Worm (Caenorhabditis elegans) whole organism, mixed stage, embryonic: ENCODE results near the gene coq-8.

Experiments
- M03D4.4 ChIP-seq: sonication (generic microtip); optimal IDR thresholded peaks from 2 replicates; lab custom pipeline; 2017; ENCODE audit warnings: mild to moderate bottlenecking, missing genetic modification characterization, missing compliant biosample characterization
- blmp-1 ChIP-seq: fragments of 150-350 bp; optimal IDR thresholded peaks from 2 replicates; lab custom pipeline; 2014; ENCODE audit warnings: missing biosample characterization, missing genetic modification characterization
- ceh-43 ChIP-seq: fragments of 200-800 bp; sonication (Bioruptor generic); optimal IDR thresholded peaks from 2 replicates; lab custom pipeline; 2018; ENCODE audit warnings: mild to moderate bottlenecking, missing genetic modification characterization, moderate library complexity, missing compliant biosample characterization
- ceh-83 ChIP-seq: fragments of 200-800 bp; sonication (Bioruptor generic); optimal IDR thresholded peaks from 2 replicates; lab custom pipeline; 2018; ENCODE audit warnings: mild to moderate bottlenecking, missing genetic modification characterization, missing compliant biosample characterization
- ces-1 ChIP-seq: fragments of 150-350 bp; optimal IDR thresholded peaks from 2 replicates; lab custom pipeline; 2014; ENCODE audit warnings: missing biosample characterization, missing genetic modification reagents, missing genetic modification characterization
- cnd-1 ChIP-seq: fragments of 200-800 bp; sonication (Bioruptor generic); optimal IDR thresholded peaks from 2 replicates; lab custom pipeline; 2018; ENCODE audit warnings: mild to moderate bottlenecking, missing genetic modification characterization, missing compliant biosample characterization
- drap-1 ChIP-seq: fragments of 200-800 bp; sonication (Bioruptor generic); optimal IDR thresholded peaks from 3 replicates; lab custom pipeline; 2018; ENCODE audit warnings: mild to moderate bottlenecking, missing genetic modification characterization, missing compliant biosample characterization
- elt-1 ChIP-seq: sonication (generic microtip); optimal IDR thresholded peaks from 2 replicates; lab custom pipeline; 2017; ENCODE audit warnings: missing genetic modification characterization, mild to moderate bottlenecking, missing compliant biosample characterization, antibody characterized with exemption, moderate library complexity, borderline replicate concordance; ENCODE audit not compliant: insufficient read depth
- elt-3 ChIP-seq: fragments of 150-350 bp; optimal IDR thresholded peaks from 2 replicates; lab custom pipeline; 2014; ENCODE audit warnings: missing biosample characterization, missing genetic modification characterization
- flh-1 ChIP-seq: fragments of 200-800 bp; sonication (Bioruptor generic); optimal IDR thresholded peaks from 2 replicates; lab custom pipeline; 2018; ENCODE audit warnings: mild to moderate bottlenecking, missing genetic modification characterization, moderate library complexity, missing compliant biosample characterization
- ham-2 ChIP-seq: fragments of 200-800 bp; sonication (Bioruptor generic); optimal IDR thresholded peaks from 2 replicates; lab custom pipeline; 2018; ENCODE audit warnings: mild to moderate bottlenecking, missing genetic modification characterization, missing compliant biosample characterization
- hlh-1 ChIP-seq: fragments of 150-350 bp; optimal IDR thresholded peaks from 2 replicates; lab custom pipeline; 2014; ENCODE audit warnings: missing biosample characterization, missing genetic modification reagents, missing genetic modification characterization
- lin-13 ChIP-seq: fragments of 150-350 bp; optimal IDR thresholded peaks from 2 replicates; lab custom pipeline; 2014; ENCODE audit warnings: missing biosample characterization, missing genetic modification characterization
- lsy-2 ChIP-seq: fragments of 150-350 bp; optimal IDR thresholded peaks from 2 replicates; lab custom pipeline; 2014; ENCODE audit warnings: missing biosample characterization, missing genetic modification characterization
- mab-5 ChIP-seq: fragments of 150-350 bp; optimal IDR thresholded peaks from 2 replicates; lab custom pipeline; 2014; ENCODE audit warnings: missing biosample characterization, missing genetic modification characterization
- mep-1 ChIP-seq: fragments of 150-350 bp; optimal IDR thresholded peaks from 2 replicates; lab custom pipeline; 2017; ENCODE audit warnings: missing biosample characterization, missing genetic modification reagents, missing genetic modification characterization, inconsistent platforms
- mls-2 ChIP-seq: sonication (generic microtip); optimal IDR thresholded peaks from 2 replicates; lab custom pipeline; 2016; ENCODE audit warnings: mild to moderate bottlenecking, missing genetic modification characterization, moderate library complexity, missing compliant biosample characterization
- nhr-12 ChIP-seq: fragments of 150-350 bp; optimal IDR thresholded peaks from 2 replicates; lab custom pipeline; 2014; ENCODE audit warnings: missing biosample characterization, missing genetic modification characterization
- nhr-2 ChIP-seq: fragments of 150-350 bp; optimal IDR thresholded peaks from 2 replicates; lab custom pipeline; 2014; ENCODE audit warnings: missing biosample characterization, missing genetic modification characterization
- nhr-28 ChIP-seq: fragments of 150-350 bp; optimal IDR thresholded peaks from 2 replicates; lab custom pipeline; 2014; ENCODE audit warnings: missing biosample characterization, missing genetic modification characterization
- nhr-76 ChIP-seq: sonication (generic microtip); optimal IDR thresholded peaks from 2 replicates; lab custom pipeline; 2017; ENCODE audit warnings: missing biosample characterization, missing genetic modification characterization
- pha-4 ChIP-seq: fragments of 150-350 bp; optimal IDR thresholded peaks from 2 replicates; lab custom pipeline; 2018; ENCODE audit warnings: missing biosample characterization, missing genetic modification reagents, missing genetic modification characterization
- sem-2 ChIP-seq: fragments of 200-800 bp; sonication (Bioruptor generic); optimal IDR thresholded peaks from 2 replicates; lab custom pipeline; 2018; ENCODE audit warnings: mild to moderate bottlenecking, missing genetic modification characterization, missing compliant biosample characterization
- snpc-4 ChIP-seq: fragments of 150-350 bp; optimal IDR thresholded peaks from 2 replicates; lab custom pipeline; 2014; ENCODE audit warnings: missing biosample characterization, missing genetic modification characterization
- sptf-1 ChIP-seq: sonication (generic microtip); optimal IDR thresholded peaks from 2 replicates; lab custom pipeline; 2017; ENCODE audit warnings: mild to moderate bottlenecking, missing genetic modification characterization, moderate library complexity, missing compliant biosample characterization
- tbx-8 ChIP-seq: fragments of 200-800 bp; sonication (Bioruptor generic); optimal IDR thresholded peaks from 2 replicates; lab custom pipeline; 2018; ENCODE audit warnings: mild to moderate bottlenecking, missing genetic modification characterization, moderate library complexity, missing compliant biosample characterization
- unc-120 ChIP-seq: sonication (generic microtip); optimal IDR thresholded peaks from 2 replicates; lab custom pipeline; 2017; ENCODE audit warnings: missing genetic modification characterization, missing compliant biosample characterization; ENCODE audit not compliant: poor library complexity, severe bottlenecking
- unc-39 ChIP-seq: fragments of 150-350 bp; optimal IDR thresholded peaks from 2 replicates; lab custom pipeline; 2014; ENCODE audit warnings: missing biosample characterization, missing genetic modification characterization
- unc-62 ChIP-seq: fragments of 150-350 bp; optimal IDR thresholded peaks from 2 replicates; lab custom pipeline; 2014; ENCODE audit warnings: missing biosample characterization, missing genetic modification reagents, missing genetic modification characterization
- zip-8 ChIP-seq: fragments of 150-350 bp; optimal IDR thresholded peaks from 2 replicates; lab custom pipeline; 2014; ENCODE audit warnings: missing biosample characterization, missing genetic modification characterization
- ztf-11 ChIP-seq: fragments of 150-350 bp; optimal IDR thresholded peaks from 2 replicates; lab custom pipeline; 2014; ENCODE audit warnings: missing biosample characterization, missing genetic modification characterization

The coq-8 gene

ce11 chrIII:4887291-4887690, 24.1 kb downstream of the coq-8 start, which contains the start of gene clec-6:
clec-6 (minus strand) TSS chrIII:4887444.
- no peak for TF ChIP-seq blmp-1 (tag; lab: Kevin White, UChicago)
- no peak for TF ChIP-seq drap-1 (GFP tag; lab: Kevin White, UChicago)
- TF ChIP-seq nhr-28 = no peak
- TF ChIP-seq, all 35 proteins: peak for 0

ce11 chrIII:4890997-4891396, 27.8 kb downstream of the coq-8 start, which contains the start of gene F26F4.5:
F26F4.5 (minus strand) TSS chrIII:4891252.
- TF ChIP-seq flh-1 (GFP tag; lab: Kevin White, UChicago) = no peak
- no peak for TF ChIP-seq mab-5 (tag; lab: Kevin White, UChicago)
- no peak for TF ChIP-seq snpc-4 (tag; lab: Kevin White, UChicago)
- TF ChIP-seq unc-39 (tag; lab: Kevin White, UChicago) = no peak
- TF ChIP-seq lin-13 = no peak
- no peak for TF ChIP-seq unc-120 (tag; lab: Kevin White, UChicago)

ce11 chrIII:4893540-4893939, 30.3 kb downstream of the coq-8 start, which contains the start of gene F26F4.6:
F26F4.6 (minus strand) TSS chrIII:4893640.
- TF ChIP-seq mab-5 (tag; lab: Kevin White, UChicago) (no peak), elt-1 (no peak), ceh-83 (GFP tag; lab: Kevin White, UChicago) (no peak), ham-2 (GFP tag; lab: Kevin White, UChicago) (no peak), ceh-43 (no peak), mls-2 (tag; lab: Kevin White, UChicago) (no peak), sem-2 (no peak), pha-4 (no peak), sptf-1 (tag; lab: Kevin White, UChicago) (no peak), cnd-1 (tag; lab: Kevin White, UChicago) (no peak), zip-8 (no peak), nhr-12 (tag; lab: Kevin White, UChicago) (no peak), ces-1 (no peak), elt-3 (tag; lab: Kevin White, UChicago) (no peak), tbx-8 (GFP tag; lab: Kevin White, UChicago) (no peak), lsy-2 (tag; lab: Kevin White, UChicago) (no peak), drap-1 (GFP tag; lab: Kevin White, UChicago) (no peak), lin-13 (no peak)

- TF ChIP-seq mep-1 (tag; lab: Kevin White, UChicago) (no peak), lsy-2 (tag; lab: Kevin White, UChicago) (no peak), elt-1 (no peak), nhr-2 (no peak), drap-1 (GFP tag; lab: Kevin White, UChicago) (no peak), ztf-11 (tag; lab: Kevin White, UChicago) (no peak), nhr-28 (no peak), ces-1 (no peak), hlh-1 (no peak), unc-62 (GFP tag; lab: Kevin White, UChicago) (no peak), ham-2 (GFP tag; lab: Kevin White, UChicago) (no peak), snpc-4 (tag; lab: Kevin White, UChicago) (no peak), M03D4.4 (tag; lab: Kevin White, UChicago) (no peak), pha-4 (no peak), nhr-76 (no peak), cnd-1 (tag; lab: Kevin White, UChicago) (no peak), lin-13 (no peak), sem-2 (no peak)
These were observed 32.1 kb downstream of the coq-8 start for ce11 chrIII:4895313-4895712.

- TF ChIP-seq unc-120 (tag; lab: Kevin White, UChicago) = no peak
- TF ChIP-seq elt-3 (tag; lab: Kevin White, UChicago) = no peak
- TF ChIP-seq elt-1 = no peak
- TF ChIP-seq M03D4.4 (tag; lab: Kevin White, UChicago) = no peak
- TF ChIP-seq ham-2 (GFP tag; lab: Kevin White, UChicago) = no peak
- TF ChIP-seq nhr-12 (tag; lab: Kevin White, UChicago) = no peak
- no peak for TF ChIP-seq ces-1
- no peak for TF ChIP-seq unc-39 (tag; lab: Kevin White, UChicago)
These were observed 35.9 kb downstream of the coq-8 start, which contains the start of gene nhl-2 for ce11 chrIII:4899035-4899578. nhl-2 (minus strand) TSS chrIII:4899085.
